Worm (Caenorhabditis elegans) whole organism, L1 larva: ENCODE results near the gene math-33.
A peak's percentile ranks its signal among the peaks of the same experiment; 100 is the strongest.

Source experiments
- C04F5.9 ChIP-seq: sonication (generic microtip); optimal IDR thresholded peaks from 2 replicates; lab custom pipeline; 2016; ENCODE audit warnings: missing genetic modification characterization, missing compliant biosample characterization
- C16A3.4 ChIP-seq: fragments of 150-350 bp; optimal IDR thresholded peaks from 2 replicates; lab custom pipeline; 2014; ENCODE audit warnings: missing biosample characterization, missing genetic modification characterization
- F16B12.6 ChIP-seq: fragments of 150-350 bp; optimal IDR thresholded peaks from 2 replicates; lab custom pipeline; 2014; ENCODE audit warnings: missing biosample characterization, missing genetic modification characterization
- aha-1 ChIP-seq: fragments of 150-350 bp; optimal IDR thresholded peaks from 2 replicates; lab custom pipeline; 2014; ENCODE audit warnings: missing biosample characterization, missing genetic modification characterization
- alr-1 ChIP-seq: fragments of 200-800 bp; sonication (Bioruptor generic); optimal IDR thresholded peaks from 2 replicates; lab custom pipeline; 2018; ENCODE audit warnings: borderline replicate concordance, mild to moderate bottlenecking, missing genetic modification characterization, missing compliant biosample characterization
- ceh-8 ChIP-seq: fragments of 200-800 bp; sonication (Bioruptor generic); optimal IDR thresholded peaks from 2 replicates; lab custom pipeline; 2018; ENCODE audit warnings: mild to moderate bottlenecking, missing genetic modification characterization, moderate library complexity, missing compliant biosample characterization
- ceh-82 ChIP-seq, 3 experiments: fragments of 150-350 bp in 1 of 3; sonication (generic microtip) in 2 of 3; optimal IDR thresholded peaks; 2 replicates each; lab custom pipeline; 2014 to 2017; ENCODE audit warnings: missing biosample characterization in 3 of 3, missing genetic modification characterization in 3 of 3
- ces-1 ChIP-seq: fragments of 150-350 bp; optimal IDR thresholded peaks from 2 replicates; lab custom pipeline; 2014; ENCODE audit warnings: missing biosample characterization, missing genetic modification reagents, missing genetic modification characterization
- dpl-1 ChIP-seq, 3 experiments: fragments of 150-350 bp in 2 of 3; sonication (generic microtip) in 1 of 3; optimal IDR thresholded peaks; 2 replicates each; lab custom pipeline; 2014 to 2017; ENCODE audit warnings: missing biosample characterization in 3 of 3, missing genetic modification characterization in 3 of 3, missing genetic modification reagents in 3 of 3
- dsc-1 ChIP-seq: sonication (generic microtip); optimal IDR thresholded peaks from 2 replicates; lab custom pipeline; 2016; ENCODE audit warnings: mild to moderate bottlenecking, missing genetic modification characterization, missing compliant biosample characterization
- efl-1 ChIP-seq, 4 experiments: fragments of 150-350 bp; optimal IDR thresholded peaks in 3 of 4; peaks in 1 of 4; 1 replicate in 1 of 4; 2 replicates in 3 of 4; lab custom pipeline; 2014; ENCODE audit warnings: missing biosample characterization in 2 of 4, missing genetic modification characterization in 2 of 4, missing genetic modification reagents in 2 of 4
- efl-3 ChIP-seq: fragments of 200-800 bp; sonication (Bioruptor generic); optimal IDR thresholded peaks from 2 replicates; lab custom pipeline; 2018; ENCODE audit warnings: mild to moderate bottlenecking, missing genetic modification characterization, missing compliant biosample characterization
- elt-2 ChIP-seq: sonication (generic microtip); optimal IDR thresholded peaks from 2 replicates; lab custom pipeline; 2016; ENCODE audit warnings: missing genetic modification characterization, mild to moderate bottlenecking, inconsistent platforms, missing compliant biosample characterization, missing genetic modification reagents
- elt-3 ChIP-seq, 6 experiments: fragments of 150-350 bp in 1 of 6; sonication (generic microtip); optimal IDR thresholded peaks; 2 replicates each; lab custom pipeline; 2017 to 2018; ENCODE audit warnings: missing biosample characterization in 6 of 6, missing genetic modification characterization in 6 of 6, inconsistent platforms in 1 of 6
- fkh-10 ChIP-seq: sonication (generic microtip); optimal IDR thresholded peaks from 2 replicates; lab custom pipeline; 2017; ENCODE audit warnings: missing biosample characterization, missing genetic modification reagents, missing genetic modification characterization
- fkh-4 ChIP-seq: sonication (generic microtip); optimal IDR thresholded peaks from 2 replicates; lab custom pipeline; 2016; ENCODE audit warnings: missing compliant biosample characterization, missing genetic modification characterization, borderline replicate concordance
- hlh-4 ChIP-seq: sonication (generic microtip); optimal IDR thresholded peaks from 2 replicates; lab custom pipeline; 2016; ENCODE audit warnings: mild to moderate bottlenecking, missing genetic modification characterization, missing compliant biosample characterization
- irx-1 ChIP-seq: sonication (generic microtip); optimal IDR thresholded peaks from 2 replicates; lab custom pipeline; 2016; ENCODE audit warnings: missing genetic modification characterization, missing compliant biosample characterization
- isw-1 ChIP-seq: fragments of 200-800 bp; sonication (Bioruptor generic); IDR thresholded peaks from 2 replicates; pipeline ENCODE4 v1.3.6; 2022; ENCODE audit warnings: missing genetic modification characterization, missing compliant biosample characterization
- lin-15B ChIP-seq: fragments of 150-350 bp; sonication (generic microtip); optimal IDR thresholded peaks from 3 replicates; lab custom pipeline; 2014; ENCODE audit warnings: missing biosample characterization, missing genetic modification characterization
- lir-3 ChIP-seq: sonication (generic microtip); optimal IDR thresholded peaks from 2 replicates; lab custom pipeline; 2016; ENCODE audit warnings: mild to moderate bottlenecking, missing genetic modification characterization, moderate library complexity, missing compliant biosample characterization; ENCODE audit not compliant: poor library complexity
- lsy-2 ChIP-seq, 2 experiments: fragments of 150-350 bp; optimal IDR thresholded peaks; 2 replicates each; lab custom pipeline; 2014; ENCODE audit warnings: missing biosample characterization in 2 of 2, missing genetic modification characterization in 2 of 2
- nhr-20 ChIP-seq: sonication (generic microtip); optimal IDR thresholded peaks from 2 replicates; lab custom pipeline; 2016; ENCODE audit warnings: mild to moderate bottlenecking, missing genetic modification characterization, missing compliant biosample characterization
- nhr-71 ChIP-seq: sonication (generic microtip); optimal IDR thresholded peaks from 2 replicates; lab custom pipeline; 2016; ENCODE audit warnings: mild to moderate bottlenecking, missing genetic modification characterization, moderate library complexity, missing compliant biosample characterization
- pqm-1 ChIP-seq: sonication (generic microtip); optimal IDR thresholded peaks from 3 replicates; lab custom pipeline; 2017; ENCODE audit warnings: missing biosample characterization, missing genetic modification characterization
- sox-4 ChIP-seq: sonication (generic microtip); optimal IDR thresholded peaks from 2 replicates; lab custom pipeline; 2016; ENCODE audit warnings: missing genetic modification characterization, missing compliant biosample characterization
- sup-37 ChIP-seq: fragments of 200-800 bp; sonication (Bioruptor generic); optimal IDR thresholded peaks from 2 replicates; lab custom pipeline; 2018; ENCODE audit warnings: mild to moderate bottlenecking, missing genetic modification characterization, missing compliant biosample characterization
- tbx-2 ChIP-seq: sonication (generic microtip); optimal IDR thresholded peaks from 2 replicates; lab custom pipeline; 2016; ENCODE audit warnings: missing genetic modification characterization, missing compliant biosample characterization
- tlp-1 ChIP-seq: fragments of 150-350 bp; optimal IDR thresholded peaks from 2 replicates; lab custom pipeline; 2014; ENCODE audit warnings: missing biosample characterization, missing genetic modification characterization
- unc-130 ChIP-seq: fragments of 150-350 bp; optimal IDR thresholded peaks from 2 replicates; lab custom pipeline; 2017; ENCODE audit warnings: missing biosample characterization, missing genetic modification characterization, inconsistent platforms
- unc-30 ChIP-seq: sonication (generic microtip); optimal IDR thresholded peaks from 2 replicates; lab custom pipeline; 2017; ENCODE audit warnings: missing biosample characterization, missing genetic modification characterization
- unc-86 ChIP-seq: sonication (generic microtip); optimal IDR thresholded peaks from 2 replicates; lab custom pipeline; 2016; ENCODE audit warnings: missing genetic modification characterization, missing compliant biosample characterization
- unc-98 ChIP-seq: fragments of 200-800 bp; sonication (Bioruptor generic); IDR thresholded peaks from 2 replicates; pipeline ENCODE4 v1.3.6; 2022; ENCODE audit warnings: missing genetic modification characterization, missing compliant biosample characterization
- zag-1 ChIP-seq: fragments of 150-350 bp; optimal IDR thresholded peaks from 2 replicates; lab custom pipeline; 2014; ENCODE audit warnings: missing biosample characterization, missing genetic modification characterization
- ztf-4 ChIP-seq: fragments of 150-350 bp; optimal IDR thresholded peaks from 2 replicates; lab custom pipeline; 2014; ENCODE audit warnings: missing biosample characterization, missing genetic modification characterization

math-33 gene

DNA sequence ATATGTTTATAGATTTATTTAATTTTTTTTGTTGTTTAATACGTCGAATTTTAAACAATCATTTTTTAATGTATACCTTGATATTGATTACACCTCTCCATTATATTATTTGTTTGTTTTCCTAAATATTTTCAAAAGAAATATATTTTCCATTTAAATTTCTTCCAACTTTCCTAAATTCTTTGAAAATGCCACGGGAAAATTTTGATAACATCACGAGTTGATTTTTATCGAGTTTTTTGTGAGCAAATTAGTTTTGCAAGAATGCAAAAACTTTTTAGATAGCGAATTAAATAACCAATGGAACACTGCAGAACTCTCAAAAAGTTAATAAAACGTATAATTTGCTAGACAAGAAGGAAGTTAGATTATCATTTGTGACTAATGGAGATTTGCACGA is 44.2 kb downstream of the math-33 start, which contains the start of gene srg-42:
Gene srg-42 (minus strand): TSS at position 101 of the 400 bp plus-strand sequence.
- TF ChIP-seq unc-98 (GFP tag; lab: Robert Waterston, UW) (no peak), C16A3.4 (tag; lab: Kevin White, UChicago) (no peak), efl-3 (GFP tag; lab: Kevin White, UChicago) (no peak), pqm-1 (tag; lab: Kevin White, UChicago) (no peak), elt-3 (tag; optimal IDR thresholded peaks at IDR 0.05; lab: Kevin White, UChicago) (no peak), unc-130 (no peak), lin-15B (tag; lab: Kevin White, UChicago) (no peak), zag-1 (tag; lab: Kevin White, UChicago) (no peak), hlh-4 (tag; lab: Kevin White, UChicago) (no peak), ceh-82 (tag; optimal IDR thresholded peaks at IDR 0.05; lab: Kevin White, UChicago) (no peak), nhr-20 (tag; lab: Kevin White, UChicago) (no peak), C04F5.9 (tag; lab: Kevin White, UChicago) (no peak), unc-86 (no peak)
- TF ChIP-seq, all 84 proteins: peak for 0

DNA sequence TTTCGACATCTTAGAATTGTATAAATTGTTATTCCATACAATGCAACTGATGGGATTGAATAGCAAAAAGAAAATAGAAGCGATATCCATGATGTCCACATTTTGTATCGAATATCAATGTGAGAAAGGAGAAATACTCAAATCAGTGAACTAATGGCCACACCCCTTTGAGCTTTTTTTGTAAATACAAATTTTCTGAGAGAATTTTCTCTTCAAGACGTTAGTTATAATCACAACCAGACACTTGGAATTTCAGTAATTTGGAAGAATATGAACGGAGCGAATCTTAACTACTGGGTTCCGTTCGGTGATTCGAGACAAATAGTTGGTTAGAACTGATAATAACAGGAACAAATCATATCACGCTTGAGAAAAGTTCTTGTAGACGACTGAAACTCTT is 48.1 kb downstream of the math-33 start, which contains the start of gene srg-41:
Gene srg-41 (minus strand): TSS at position 101 of the 400 bp plus-strand sequence.
- TF ChIP-seq fkh-4 (tag; lab: Kevin White, UChicago) = no peak
- TF ChIP-seq nhr-71 (tag; lab: Kevin White, UChicago) = no peak
- no peak for TF ChIP-seq lsy-2 (tag; optimal IDR thresholded peaks at IDR 0.05; lab: Kevin White, UChicago)
- no peak for TF ChIP-seq lir-3 (tag; lab: Kevin White, UChicago)

DNA sequence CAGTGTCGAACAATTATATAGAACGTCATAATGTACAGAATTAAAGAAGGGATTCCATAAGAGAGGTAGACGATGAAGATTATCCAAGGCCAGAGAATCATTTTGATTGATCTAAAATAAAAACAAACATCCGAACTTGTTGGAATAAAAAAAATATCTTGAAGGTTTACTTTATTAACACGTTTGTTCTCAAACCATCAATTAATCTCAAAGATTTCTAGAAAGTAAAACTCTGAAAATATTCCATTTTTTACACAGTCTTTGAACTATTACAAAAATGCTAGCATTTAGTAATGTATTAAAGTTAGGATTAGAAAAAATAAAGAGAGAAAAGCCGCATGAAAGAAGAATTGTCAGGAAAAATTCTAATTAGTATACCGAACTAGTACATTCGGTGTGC is 50.8 kb downstream of the math-33 start, which contains the start of gene srg-40:
Gene srg-40 (minus strand): TSS at position 101 of the 400 bp plus-strand sequence.
- TF ChIP-seq tbx-2 = no peak
- TF ChIP-seq ces-1 (GFP tag; lab: Kevin White, UChicago) = no peak
- TF ChIP-seq fkh-10 (GFP tag; lab: Kevin White, UChicago) = no peak
- TF ChIP-seq ztf-4 = no peak
- no peak for TF ChIP-seq irx-1
- TF ChIP-seq sup-37 (GFP tag; lab: Kevin White, UChicago) = no peak
- no peak for TF ChIP-seq dsc-1 (tag; lab: Kevin White, UChicago)
- TF ChIP-seq C04F5.9 (tag; lab: Kevin White, UChicago) = no peak
- TF ChIP-seq aha-1 (tag; lab: Kevin White, UChicago) = no peak
- no peak for TF ChIP-seq isw-1 (GFP tag; lab: Robert Waterston, UW)
- TF ChIP-seq dpl-1 (GFP tag; optimal IDR thresholded peaks at IDR 0.05; lab: Kevin White, UChicago) = no peak
- TF ChIP-seq ceh-8 (GFP tag; lab: Kevin White, UChicago) = no peak
- no peak for TF ChIP-seq efl-1 (optimal IDR thresholded peaks at IDR 0.05; lab: Kevin White, UChicago)
- TF ChIP-seq efl-1 (GFP tag; optimal IDR thresholded peaks at IDR 0.05 in 1 of 2; lab: Kevin White, UChicago) = no peak
- TF ChIP-seq unc-30 = no peak
- TF ChIP-seq F16B12.6 = no peak
- no peak for TF ChIP-seq alr-1 (tag; lab: Kevin White, UChicago)
- no peak for TF ChIP-seq tlp-1 (tag; lab: Kevin White, UChicago)

DNA sequence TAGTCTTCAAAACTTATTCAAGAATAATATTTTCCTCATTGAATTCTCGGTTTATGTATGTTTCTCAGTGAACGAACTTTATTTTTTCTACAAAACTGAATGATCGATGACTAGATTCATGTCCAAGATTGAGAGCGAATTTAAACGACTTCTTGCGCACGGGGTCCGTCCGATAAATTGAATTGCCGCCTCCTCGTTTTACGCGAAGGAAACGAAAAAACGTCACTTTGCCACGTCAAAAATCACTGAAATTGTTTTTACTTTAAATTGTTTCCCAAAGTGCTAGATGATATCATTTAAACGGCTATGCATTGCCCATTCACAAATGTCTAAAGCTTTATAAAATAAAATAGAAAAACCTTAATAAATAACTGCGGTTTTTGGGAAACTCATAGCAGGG is 54.0 kb downstream of the math-33 start:
- TF ChIP-seq sox-4 (tag; lab: Kevin White, UChicago) = no peak
- TF ChIP-seq isw-1 (GFP tag; lab: Robert Waterston, UW) = no peak
- no peak for TF ChIP-seq elt-2 (tag; lab: Kevin White, UChicago)
- peak; percentile 79 for TF ChIP-seq fkh-10 (GFP tag; lab: Kevin White, UChicago)
- no peak for TF ChIP-seq C16A3.4 (tag; lab: Kevin White, UChicago)
- no peak for TF ChIP-seq hlh-4 (tag; lab: Kevin White, UChicago)
- no peak for TF ChIP-seq tbx-2
